Fruit fly (Drosophila melanogaster) whole organism, embryonic: ENCODE results near the gene CG31381.
A peak's percentile ranks its signal among the peaks of the same experiment; 100 is the strongest.

Experiments
- CG10147 ChIP-seq: fragments of 200-800 bp; sonication (Bioruptor generic); optimal IDR thresholded peaks from 2 replicates; lab custom pipeline; 2019; ENCODE audit warnings: missing biosample characterization, mild to moderate bottlenecking, missing genetic modification characterization, moderate library complexity
- CG11504 ChIP-seq: fragments of 200-800 bp; sonication (Bioruptor generic); optimal IDR thresholded peaks from 3 replicates; lab custom pipeline; 2019; ENCODE audit warnings: missing biosample characterization, mild to moderate bottlenecking, missing genetic modification characterization, moderate library complexity
- CG12071 ChIP-seq: fragments of 200-800 bp; sonication (Bioruptor generic); optimal IDR thresholded peaks from 3 replicates; lab custom pipeline; 2018; ENCODE audit warnings: missing biosample characterization, mild to moderate bottlenecking, missing genetic modification characterization
- CG13287 ChIP-seq: fragments of 200-800 bp; sonication (Bioruptor generic); IDR thresholded peaks from 2 replicates; pipeline ENCODE4 v1.3.6; 2022; ENCODE audit warnings: missing biosample characterization, missing genetic modification characterization; ENCODE audit not compliant: partially characterized antibody
- CG14014 ChIP-seq: fragments of 200-800 bp; sonication (Bioruptor generic); IDR thresholded peaks from 2 replicates; pipeline ENCODE4 v1.3.6; 2022; ENCODE audit warnings: missing biosample characterization, missing genetic modification characterization
- CG17328 ChIP-seq: fragments of 200-800 bp; sonication (Bioruptor generic); IDR thresholded peaks from 2 replicates; pipeline ENCODE4 v1.3.6; 2022; ENCODE audit warnings: missing biosample characterization, missing genetic modification characterization
- CG17829 ChIP-seq: fragments of 200-800 bp; optimal IDR thresholded peaks from 2 replicates; lab custom pipeline; 2019; ENCODE audit warnings: missing biosample characterization, mild to moderate bottlenecking, missing genetic modification characterization, moderate library complexity
- CG31365 ChIP-seq: fragments of 200-800 bp; sonication (Bioruptor generic); optimal IDR thresholded peaks from 2 replicates; lab custom pipeline; 2018; ENCODE audit warnings: missing biosample characterization, mild to moderate bottlenecking, missing genetic modification characterization
- CG3281 ChIP-seq: fragments of 200-800 bp; sonication (Bioruptor generic); optimal IDR thresholded peaks from 3 replicates; lab custom pipeline; 2017; ENCODE audit warnings: missing biosample characterization, mild to moderate bottlenecking, missing genetic modification characterization
- CG34422 ChIP-seq: fragments of 200-800 bp; sonication (Bioruptor generic); IDR thresholded peaks from 3 replicates; pipeline ENCODE4 v1.3.6; 2022; ENCODE audit warnings: missing biosample characterization, missing genetic modification characterization
- CG4328 ChIP-seq: fragments of 200-800 bp; sonication (Bioruptor generic); optimal IDR thresholded peaks from 3 replicates; lab custom pipeline; 2017; ENCODE audit warnings: missing biosample characterization, missing genetic modification reagents, missing genetic modification characterization
- CG4360 ChIP-seq: fragments of 200-800 bp; sonication (Bioruptor generic); IDR thresholded peaks from 2 replicates; pipeline ENCODE4 v1.3.6; 2022; ENCODE audit warnings: missing biosample characterization, missing genetic modification characterization
- CG4854 ChIP-seq: fragments of 200-800 bp; sonication (Bioruptor generic); optimal IDR thresholded peaks from 2 replicates; lab custom pipeline; 2016; ENCODE audit warnings: missing biosample characterization, missing genetic modification characterization, inconsistent platforms
- CG8478 ChIP-seq: fragments of >200 bp; optimal IDR thresholded peaks from 2 replicates; lab custom pipeline; 2018
- CG9797 ChIP-seq: fragments of 200-800 bp; sonication (Bioruptor generic); optimal IDR thresholded peaks from 3 replicates; lab custom pipeline; 2018; ENCODE audit warnings: missing biosample characterization, mild to moderate bottlenecking, missing genetic modification characterization
- CHES-1-like ChIP-seq: fragments of 200-800 bp; sonication (Bioruptor generic); optimal IDR thresholded peaks from 2 replicates; lab custom pipeline; 2016; ENCODE audit warnings: missing biosample characterization, missing genetic modification characterization
- CoRest ChIP-seq: fragments of 200-800 bp; sonication (Bioruptor generic); optimal IDR thresholded peaks from 3 replicates; lab custom pipeline; 2018; ENCODE audit warnings: missing biosample characterization, mild to moderate bottlenecking, missing genetic modification characterization, moderate library complexity
- Dbx ChIP-seq: fragments of 200-800 bp; sonication (Bioruptor generic); IDR thresholded peaks from 3 replicates; pipeline ENCODE4 v1.3.6; 2022; ENCODE audit warnings: missing biosample characterization, missing genetic modification characterization
- Ets97D ChIP-seq: fragments of 200-800 bp; sonication (Bioruptor generic); optimal IDR thresholded peaks from 3 replicates; lab custom pipeline; 2016; ENCODE audit warnings: missing biosample characterization, missing genetic modification characterization
- H15 ChIP-seq: fragments of 200-800 bp; sonication (Bioruptor generic); IDR thresholded peaks from 3 replicates; pipeline ENCODE4 v1.3.6; 2022; ENCODE audit warnings: missing biosample characterization, missing genetic modification characterization
- HHEX ChIP-seq: fragments of 200-800 bp; sonication (Bioruptor generic); optimal IDR thresholded peaks from 3 replicates; lab custom pipeline; 2017; ENCODE audit warnings: missing biosample characterization, mild to moderate bottlenecking, missing genetic modification characterization, missing genetic modification reagents
- HmgZ ChIP-seq: fragments of 200-800 bp; sonication (Bioruptor generic); optimal IDR thresholded peaks from 2 replicates; lab custom pipeline; 2018; ENCODE audit warnings: missing biosample characterization, mild to moderate bottlenecking, missing genetic modification characterization
- MBD-R2 ChIP-seq: fragments of 200-800 bp; sonication (Bioruptor generic); IDR thresholded peaks from 2 replicates; pipeline ENCODE4 v1.3.6; 2022; ENCODE audit warnings: missing biosample characterization, missing genetic modification characterization
- NC2α ChIP-seq: fragments of 200-800 bp; sonication (Bioruptor generic); optimal IDR thresholded peaks from 2 replicates; lab custom pipeline; 2016; ENCODE audit warnings: missing biosample characterization, missing genetic modification characterization
- Nf-YA ChIP-seq: fragments of 200-800 bp; sonication (Bioruptor generic); IDR thresholded peaks from 2 replicates; pipeline ENCODE4 v1.3.6; 2022; ENCODE audit warnings: missing biosample characterization, missing genetic modification characterization
- NfI ChIP-seq: fragments of 200-800 bp; sonication (Bioruptor generic); optimal IDR thresholded peaks from 3 replicates; lab custom pipeline; 2018; ENCODE audit warnings: missing biosample characterization, mild to moderate bottlenecking, missing genetic modification characterization, moderate library complexity
- Rfx ChIP-seq: fragments of 200-800 bp; sonication (Bioruptor generic); IDR thresholded peaks from 2 replicates; pipeline ENCODE4 v1.3.6; 2022; ENCODE audit warnings: missing biosample characterization, missing genetic modification characterization
- Side ChIP-seq: fragments of 200-800 bp; sonication (Bioruptor generic); optimal IDR thresholded peaks from 2 replicates; lab custom pipeline; 2016; ENCODE audit warnings: missing biosample characterization, missing genetic modification characterization
- Usf ChIP-seq: fragments of 200-800 bp; sonication (Bioruptor generic); optimal IDR thresholded peaks from 2 replicates; lab custom pipeline; 2017; ENCODE audit warnings: missing genotype, missing biosample characterization, missing genetic modification characterization
- amos ChIP-seq: fragments of 200-800 bp; sonication (Bioruptor generic); IDR thresholded peaks from 2 replicates; pipeline ENCODE4 v1.3.6; 2022; ENCODE audit warnings: missing biosample characterization, missing genetic modification characterization; ENCODE audit not compliant: partially characterized antibody
- ara ChIP-seq: fragments of 200-800 bp; sonication (Bioruptor generic); IDR thresholded peaks from 2 replicates; pipeline ENCODE4 v1.3.6; 2022; ENCODE audit warnings: missing biosample characterization, missing genetic modification characterization
- bcd ChIP-seq: fragments of 200-800 bp; sonication (Bioruptor generic); optimal IDR thresholded peaks from 2 replicates; lab custom pipeline; 2017; ENCODE audit warnings: missing biosample characterization, mild to moderate bottlenecking, missing genetic modification characterization
- chm ChIP-seq: fragments of 200-800 bp; sonication (Bioruptor generic); IDR thresholded peaks from 2 replicates; pipeline ENCODE4 v1.3.6; 2022; ENCODE audit warnings: missing biosample characterization, missing genetic modification characterization
- dan ChIP-seq: fragments of 200-800 bp; sonication (Bioruptor generic); IDR thresholded peaks from 2 replicates; pipeline ENCODE4 v1.3.6; 2022; ENCODE audit warnings: missing biosample characterization, missing genetic modification characterization
- gt ChIP-seq: fragments of 200-800 bp; sonication (Bioruptor generic); IDR thresholded peaks from 2 replicates; pipeline ENCODE4 v1.3.6; 2022; ENCODE audit warnings: missing biosample characterization, missing genetic modification characterization
- hkb ChIP-seq, 2 experiments: fragments of 200-800 bp in 1 of 2; fragments of >200 bp in 1 of 2; sonication (Bioruptor generic) in 1 of 2; IDR thresholded peaks in 1 of 2; optimal IDR thresholded peaks in 1 of 2; 2 replicates each; pipeline versions ENCODE4 v1.3.6 to Lab custom; 2017 to 2022; ENCODE audit warnings: missing biosample characterization in 1 of 2, missing genetic modification characterization in 1 of 2
- kah ChIP-seq: fragments of 200-800 bp; sonication (Bioruptor generic); optimal IDR thresholded peaks from 2 replicates; lab custom pipeline; 2018; ENCODE audit warnings: missing biosample characterization, mild to moderate bottlenecking, missing genetic modification characterization
- prd ChIP-seq, 3 experiments: fragments of >200 bp in 2 of 3; fragments of 200-800 bp in 1 of 3; sonication (Bioruptor generic) in 1 of 3; optimal IDR thresholded peaks in 2 of 3; IDR thresholded peaks in 1 of 3; 2 replicates in 2 of 3; 3 replicates in 1 of 3; pipeline versions ENCODE4 v1.3.6 to Lab custom; 2017 to 2022; ENCODE audit warnings: missing biosample characterization in 1 of 3, missing genetic modification characterization in 1 of 3
- psq ChIP-seq: fragments of 200-800 bp; sonication (Bioruptor generic); optimal IDR thresholded peaks from 2 replicates; lab custom pipeline; 2017; ENCODE audit warnings: missing biosample characterization, missing genetic modification characterization
- ranshi ChIP-seq: fragments of 200-800 bp; sonication (Bioruptor generic); IDR thresholded peaks from 2 replicates; pipeline ENCODE4 v1.3.6; 2022; ENCODE audit warnings: missing biosample characterization, missing genetic modification characterization
- sens ChIP-seq: fragments of 200-800 bp; sonication (Bioruptor generic); peaks from one replicate; lab custom pipeline; 2016; ENCODE audit warnings: missing biosample characterization, missing genetic modification characterization
- tin ChIP-seq: fragments of 200-800 bp; sonication (Bioruptor generic); optimal IDR thresholded peaks from 3 replicates; lab custom pipeline; 2016; ENCODE audit warnings: missing biosample characterization, missing genetic modification characterization
- tll ChIP-seq, 2 experiments: fragments of 200-800 bp in 1 of 2; fragments of >200 bp in 1 of 2; sonication (Bioruptor generic) in 1 of 2; optimal IDR thresholded peaks; 2 replicates each; lab custom pipeline; 2017 to 2019; ENCODE audit warnings: missing biosample characterization in 2 of 2, missing genetic modification characterization in 2 of 2, mild to moderate bottlenecking in 1 of 2, moderate library complexity in 1 of 2
- trem ChIP-seq: fragments of 200-800 bp; optimal IDR thresholded peaks from 3 replicates; lab custom pipeline; 2019; ENCODE audit warnings: missing biosample characterization, mild to moderate bottlenecking, missing genetic modification characterization, moderate library complexity
- twi ChIP-seq: fragments of 200-800 bp; optimal IDR thresholded peaks from 2 replicates; lab custom pipeline; 2019; ENCODE audit warnings: missing biosample characterization, mild to moderate bottlenecking, missing genetic modification characterization, moderate library complexity
- unpg ChIP-seq: fragments of 200-800 bp; sonication (Bioruptor generic); optimal IDR thresholded peaks from 3 replicates; lab custom pipeline; 2018; ENCODE audit warnings: missing biosample characterization, mild to moderate bottlenecking, missing genetic modification characterization, moderate library complexity
- wek ChIP-seq: fragments of 200-800 bp; sonication (Bioruptor generic); optimal IDR thresholded peaks from 3 replicates; lab custom pipeline; 2018; ENCODE audit warnings: missing biosample characterization, mild to moderate bottlenecking, missing genetic modification characterization, moderate library complexity
- zen ChIP-seq: fragments of 200-800 bp; sonication (Bioruptor generic); optimal IDR thresholded peaks from 3 replicates; lab custom pipeline; 2018; ENCODE audit warnings: missing biosample characterization, mild to moderate bottlenecking, missing genetic modification characterization, moderate library complexity

CG31381 gene

DNA sequence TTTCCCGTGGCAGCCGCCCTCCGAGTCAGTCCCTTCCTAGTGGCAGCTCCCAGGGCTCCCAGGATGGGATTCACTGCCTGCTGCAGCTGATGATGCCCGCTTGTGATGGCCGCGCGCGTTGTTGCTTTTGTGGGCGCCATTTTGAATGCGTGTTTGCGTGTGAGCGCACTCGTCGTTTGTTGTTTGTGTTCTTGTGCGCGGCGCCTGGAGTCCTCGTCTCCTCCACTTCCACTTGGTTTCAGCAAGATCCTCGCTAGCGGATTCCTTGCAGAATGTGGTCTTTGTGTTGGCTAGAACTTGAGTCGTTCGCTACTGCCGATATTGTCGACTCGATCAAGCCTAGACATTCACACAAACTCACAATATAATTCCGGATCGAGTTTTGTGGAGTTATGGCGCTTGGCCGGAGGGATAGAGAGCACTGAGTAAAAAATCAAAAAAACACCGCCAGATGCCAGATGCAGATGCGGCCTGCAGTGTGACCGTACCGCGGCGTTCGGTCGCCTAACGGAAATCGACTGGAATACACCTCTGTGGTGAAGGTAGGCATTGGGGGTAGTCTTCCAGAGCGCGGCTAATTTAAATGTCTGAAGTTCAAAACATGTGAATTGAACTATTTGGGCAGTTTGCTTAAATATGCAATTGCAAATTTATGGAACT is 6.3 kb upstream of the CG31381 start, which contains the start of gene CycB3 (continued):
- no peak for TF ChIP-seq psq
- peak; percentile 98 for TF ChIP-seq CG9797 (GFP tag; lab: Kevin White, UChicago)
- TF ChIP-seq ara: no peak
- peak; percentile 79 for TF ChIP-seq trem (tag; lab: Kevin White, UChicago)
- TF ChIP-seq CG4328 (GFP tag; lab: Kevin White, UChicago): peak; percentile 50
- TF ChIP-seq dan (GFP tag; lab: Robert Waterston, UW): no peak
- TF ChIP-seq Rfx (GFP tag; lab: Robert Waterston, UW): peak; percentile 55
- TF ChIP-seq CG8478 (lab: Kevin White, UChicago): no peak
- peak in 1 of 2 experiments; percentile 33 for TF ChIP-seq tll (GFP tag; optimal IDR thresholded peaks at IDR 0.05; lab: Kevin White, UChicago)
- TF ChIP-seq Ets97D: peak; percentile 93
- TF ChIP-seq zen (tag; lab: Kevin White, UChicago): peak; percentile 33
- TF ChIP-seq CG3281 (GFP tag; lab: Kevin White, UChicago): peak; percentile 41
- TF ChIP-seq tin: peak; percentile 20
- TF ChIP-seq chm (GFP tag; lab: Robert Waterston, UW): peak; percentile 44; the same call in 1 of the 2 replicates
- no peak for TF ChIP-seq hkb (optimal IDR thresholded peaks at IDR 0.05; lab: Kevin White, UChicago)
- TF ChIP-seq hkb (GFP tag; IDR thresholded peaks at IDR 0.05; lab: Robert Waterston, UW): 0 out of 2 replicates have a peak, but pooled peaks have one; percentile 9
- TF ChIP-seq MBD-R2 (GFP tag; lab: Robert Waterston, UW): peak; percentile 68
- TF ChIP-seq NfI (GFP tag; lab: Kevin White, UChicago): peak; percentile 46
- peak; percentile 49 for TF ChIP-seq CG13287 (GFP tag; lab: Robert Waterston, UW)
- TF ChIP-seq Side (GFP tag; lab: Kevin White, UChicago): no peak
- no peak for TF ChIP-seq CG11504
- TF ChIP-seq CoRest (tag; lab: Kevin White, UChicago): peak; percentile 51
- TF ChIP-seq H15: no peak
- TF ChIP-seq NC2α (GFP tag; lab: Kevin White, UChicago): no peak
- no peak for TF ChIP-seq CG12071 (GFP tag; lab: Kevin White, UChicago)
- no peak; the same call in 1 of the 2 replicates for TF ChIP-seq ranshi
- TF ChIP-seq CG4854 (GFP tag; lab: Kevin White, UChicago): peak; percentile 7
- TF ChIP-seq CG17829 (tag; lab: Kevin White, UChicago): peak; percentile 54
- TF ChIP-seq amos: peak; percentile 43; the same call in 1 of the 2 replicates
- TF ChIP-seq kah (GFP tag; lab: Kevin White, UChicago): no peak
- peak; percentile 46; the same call in 1 of the 2 replicates for TF ChIP-seq CG17328 (GFP tag; lab: Robert Waterston, UW)
- TF ChIP-seq wek (GFP tag; lab: Kevin White, UChicago): peak; percentile 100
- 0 out of 3 replicates have a peak, but pooled peaks have one; percentile 22 for TF ChIP-seq CG34422
- peak; percentile 39 for TF ChIP-seq CHES-1-like (GFP tag; lab: Kevin White, UChicago)
- peak; percentile 34 for TF ChIP-seq bcd (GFP tag; lab: Kevin White, UChicago)
- TF ChIP-seq CG31365 (tag; lab: Kevin White, UChicago): no peak
- peak; percentile 75 for TF ChIP-seq sens
- TF ChIP-seq Dbx: 0 out of 3 replicates have a peak, but pooled peaks have one; percentile 13
- no peak for TF ChIP-seq gt (GFP tag; lab: Robert Waterston, UW)
- TF ChIP-seq twi: peak; percentile 71
- TF ChIP-seq CG14014 (GFP tag; lab: Robert Waterston, UW): 0 out of 2 replicates have a peak, but pooled peaks have one; percentile 31
- TF ChIP-seq CG10147 (GFP tag; lab: Kevin White, UChicago): no peak
- TF ChIP-seq Nf-YA: peak; percentile 21; the same call in 1 of the 2 replicates
- no peak for TF ChIP-seq Usf (GFP tag; lab: Kevin White, UChicago)
- no peak for TF ChIP-seq prd (optimal IDR thresholded peaks at IDR 0.05; lab: Kevin White, UChicago)
- TF ChIP-seq prd (GFP tag; IDR thresholded peaks at IDR 0.05; lab: Robert Waterston, UW): 0 out of 3 replicates have a peak, but pooled peaks have one; percentile 13
- TF ChIP-seq unpg: no peak
- TF ChIP-seq CG4360 (GFP tag; lab: Robert Waterston, UW): 0 out of 2 replicates have a peak, but pooled peaks have one; percentile 22
- TF ChIP-seq HmgZ (tag; lab: Kevin White, UChicago): peak; percentile 71
- no peak for TF ChIP-seq HHEX (GFP tag; lab: Kevin White, UChicago)
